Fruit fly (Drosophila melanogaster): Measurements from ENCODE around the gene rdx.

DNA sequence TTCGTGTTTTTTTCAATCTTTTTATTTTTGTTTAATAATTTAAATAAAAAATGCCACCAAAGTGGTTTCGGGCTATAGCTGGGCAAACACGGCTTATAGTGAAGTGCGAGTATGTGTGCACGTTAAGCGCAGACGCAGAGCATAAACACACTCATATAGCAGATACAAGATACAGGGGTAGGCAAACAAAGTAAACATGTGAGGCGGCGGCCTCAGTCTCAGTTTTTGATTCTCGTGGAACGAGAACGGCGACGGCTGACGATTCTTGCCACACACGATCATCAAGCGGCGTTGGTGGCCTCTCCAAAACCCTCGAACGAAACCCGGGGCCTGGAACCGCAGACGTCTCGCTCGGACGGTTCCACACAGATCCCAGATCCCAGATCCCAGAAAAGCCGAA is 41.7 kb downstream of the rdx start:
- TF ChIP-seq CG9948 (tag; optimal IDR thresholded peaks at IDR 0.05) (no peak), gl (tag; optimal IDR thresholded peaks at IDR 0.05) (no peak), Snoo (tag; optimal IDR thresholded peaks at IDR 0.05) (no peak), Ets98B (GFP tag; IDR thresholded peaks at IDR 0.05) (no peak), Pif1B (GFP tag; optimal IDR thresholded peaks at IDR 0.05) (no peak), CG34367 (tag; optimal IDR thresholded peaks at IDR 0.05) (no peak), CG8301 (tag; optimal IDR thresholded peaks at IDR 0.05) (no peak), CG14655 (GFP tag; optimal IDR thresholded peaks at IDR 0.05) (no peak), CG15710 (tag; optimal IDR thresholded peaks at IDR 0.05) (no peak), EcR (GFP tag; optimal IDR thresholded peaks at IDR 0.05) (no peak)
